Worm (Caenorhabditis elegans): ENCODE results near the gene dnj-1.

DNA sequence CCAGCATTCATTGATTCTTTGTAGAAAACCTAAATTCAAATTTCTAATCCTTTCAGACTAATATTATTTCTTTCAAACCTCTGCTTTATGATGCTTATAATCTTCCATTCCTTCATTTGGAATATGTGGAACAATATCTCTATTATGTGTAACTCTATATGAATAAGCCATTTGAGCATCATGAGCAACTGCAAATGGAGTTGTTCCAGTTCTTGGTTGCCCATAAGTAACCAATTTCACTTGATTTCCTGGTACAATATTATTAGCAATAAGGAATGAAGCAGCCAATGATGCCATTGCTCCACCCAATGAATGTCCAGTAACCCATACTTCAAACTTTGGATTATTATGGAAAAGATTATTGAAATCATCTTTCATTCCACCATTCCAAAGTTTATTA lies 6.1 kb downstream of the dnj-1 start:
- no peak for TF ChIP-seq flt-1 (GFP tag; IDR thresholded peaks at IDR 0.05)
- TF ChIP-seq tab-1 (GFP tag; IDR thresholded peaks at IDR 0.05) = no peak
- TF ChIP-seq ztf-23 (GFP tag; IDR thresholded peaks at IDR 0.05) = no peak
- no peak for TF ChIP-seq cog-1 (tag; optimal IDR thresholded peaks at IDR 0.05)
- TF ChIP-seq ztf-29 (GFP tag; IDR thresholded peaks at IDR 0.05) = no peak
- no peak for TF ChIP-seq med-1 (GFP tag; optimal IDR thresholded peaks at IDR 0.05; ENCODE audit: insufficient read depth)

Measured in whole organism, midembryonic.